Worm (Caenorhabditis elegans) whole organism, L3 larva: Measurements from ENCODE around the gene srt-15.
"Not testable (repeated sequence)": the region's sequence is repeated elsewhere in the genome, so short reads cannot be mapped to it uniquely, and the experiment has no call there.

Experiments
- R02D3.7 ChIP-seq: fragments of 150-350 bp; optimal IDR thresholded peaks from 2 replicates; lab custom pipeline; 2014; ENCODE audit warnings: missing biosample characterization, missing genetic modification characterization
- ZK546.5 ChIP-seq: sonication (generic microtip); optimal IDR thresholded peaks from 2 replicates; lab custom pipeline; 2017; ENCODE audit warnings: missing biosample characterization, missing genetic modification characterization
- aly-2 ChIP-seq: fragments of 150-350 bp; optimal IDR thresholded peaks from 2 replicates; lab custom pipeline; 2014; ENCODE audit warnings: missing biosample characterization, missing genetic modification characterization
- ceh-82 ChIP-seq: fragments of 150-350 bp; optimal IDR thresholded peaks from 2 replicates; lab custom pipeline; 2014; ENCODE audit warnings: missing biosample characterization, missing genetic modification characterization
- egl-27 ChIP-seq: sonication (generic microtip); optimal IDR thresholded peaks from 4 replicates; lab custom pipeline; 2017; ENCODE audit warnings: missing biosample characterization, missing genetic modification reagents, missing genetic modification characterization
- egl-5 ChIP-seq: fragments of 150-350 bp; optimal IDR thresholded peaks from 2 replicates; lab custom pipeline; 2017; ENCODE audit warnings: missing biosample characterization, missing genetic modification reagents, missing genetic modification characterization, inconsistent platforms
- elt-1 ChIP-seq: fragments of 150-350 bp; optimal IDR thresholded peaks from 2 replicates; lab custom pipeline; 2014; ENCODE audit warnings: missing biosample characterization, missing genetic modification characterization
- elt-3 ChIP-seq, 3 experiments: fragments of 150-350 bp in 1 of 3; sonication (generic microtip) in 2 of 3; optimal IDR thresholded peaks; 2 replicates in 2 of 3; 4 replicates in 1 of 3; lab custom pipeline; 2014 to 2017; ENCODE audit warnings: missing biosample characterization in 3 of 3, missing genetic modification characterization in 3 of 3
- fkh-10 ChIP-seq: sonication (generic microtip); optimal IDR thresholded peaks from 2 replicates; lab custom pipeline; 2017; ENCODE audit warnings: missing biosample characterization, missing genetic modification reagents, missing genetic modification characterization
- fkh-2 ChIP-seq: fragments of 150-350 bp; optimal IDR thresholded peaks from 2 replicates; lab custom pipeline; 2014; ENCODE audit warnings: missing biosample characterization, missing genetic modification reagents, missing genetic modification characterization
- fos-1 ChIP-seq: fragments of 150-350 bp; optimal IDR thresholded peaks from 2 replicates; lab custom pipeline; 2014; ENCODE audit warnings: missing biosample characterization, missing genetic modification characterization
- hmg-11 ChIP-seq: sonication (generic microtip); optimal IDR thresholded peaks from 2 replicates; lab custom pipeline; 2016; ENCODE audit warnings: missing genetic modification characterization, missing compliant biosample characterization
- jun-1 ChIP-seq: fragments of 150-350 bp; optimal IDR thresholded peaks from 2 replicates; lab custom pipeline; 2014; ENCODE audit warnings: missing biosample characterization, missing genetic modification reagents, missing genetic modification characterization
- lin-39 ChIP-seq: fragments of 150-350 bp; optimal IDR thresholded peaks from 2 replicates; lab custom pipeline; 2018; ENCODE audit warnings: missing biosample characterization, missing genetic modification reagents, missing genetic modification characterization
- lsy-12 ChIP-seq: sonication (generic microtip); optimal IDR thresholded peaks from 2 replicates; lab custom pipeline; 2016; ENCODE audit warnings: mild to moderate bottlenecking, missing genetic modification characterization, missing compliant biosample characterization
- nfya-1 ChIP-seq: sonication (generic microtip); optimal IDR thresholded peaks from 2 replicates; lab custom pipeline; 2017; ENCODE audit warnings: missing genetic modification characterization, mild to moderate bottlenecking, missing compliant biosample characterization, antibody characterized with exemption, moderate library complexity; ENCODE audit not compliant: insufficient read depth
- nhr-11 ChIP-seq: fragments of 150-350 bp; optimal IDR thresholded peaks from 2 replicates; lab custom pipeline; 2014; ENCODE audit warnings: missing biosample characterization, missing genetic modification characterization
- nhr-237 ChIP-seq: fragments of 150-350 bp; optimal IDR thresholded peaks from 2 replicates; lab custom pipeline; 2014; ENCODE audit warnings: missing biosample characterization, missing genetic modification characterization
- nhr-43 ChIP-seq: sonication (generic microtip); optimal IDR thresholded peaks from 2 replicates; lab custom pipeline; 2016; ENCODE audit warnings: mild to moderate bottlenecking, missing genetic modification characterization, missing compliant biosample characterization; ENCODE audit not compliant: poor library complexity, severe bottlenecking
- nhr-67 ChIP-seq: fragments of 150-350 bp; optimal IDR thresholded peaks from 2 replicates; lab custom pipeline; 2014; ENCODE audit warnings: missing biosample characterization, missing genetic modification characterization
- pha-4 ChIP-seq: fragments of 150-350 bp; optimal IDR thresholded peaks from 2 replicates; lab custom pipeline; 2014; ENCODE audit warnings: missing biosample characterization, missing genetic modification reagents, missing genetic modification characterization
- pqm-1 ChIP-seq: fragments of 150-350 bp; optimal IDR thresholded peaks from 2 replicates; lab custom pipeline; 2017; ENCODE audit warnings: missing biosample characterization, missing genetic modification characterization, inconsistent platforms
- sea-2 ChIP-seq: fragments of 150-350 bp; sonication (generic microtip); optimal IDR thresholded peaks from 4 replicates; lab custom pipeline; 2014; ENCODE audit warnings: missing biosample characterization, missing genetic modification reagents, missing genetic modification characterization
- skn-1 ChIP-seq: fragments of 150-350 bp; optimal IDR thresholded peaks from 2 replicates; lab custom pipeline; 2014; ENCODE audit warnings: missing biosample characterization, missing genetic modification characterization
- snpc-4 ChIP-seq: fragments of 150-350 bp; optimal IDR thresholded peaks from 2 replicates; lab custom pipeline; 2014; ENCODE audit warnings: missing biosample characterization, missing genetic modification characterization
- tbx-2 ChIP-seq: sonication (generic microtip); optimal IDR thresholded peaks from 2 replicates; lab custom pipeline; 2016; ENCODE audit warnings: mild to moderate bottlenecking, missing genetic modification characterization, missing compliant biosample characterization
- unc-39 ChIP-seq: sonication (generic microtip); optimal IDR thresholded peaks from 4 replicates; lab custom pipeline; 2017; ENCODE audit warnings: missing biosample characterization, missing genetic modification characterization
- unc-62 ChIP-seq: fragments of 150-350 bp; sonication (generic microtip); optimal IDR thresholded peaks from 4 replicates; lab custom pipeline; 2014; ENCODE audit warnings: missing biosample characterization, missing genetic modification reagents, missing genetic modification characterization
- zag-1 ChIP-seq: fragments of 150-350 bp; optimal IDR thresholded peaks from 2 replicates; lab custom pipeline; 2014; ENCODE audit warnings: missing biosample characterization, missing genetic modification characterization
- ztf-11 ChIP-seq: fragments of 150-350 bp; optimal IDR thresholded peaks from 2 replicates; lab custom pipeline; 2014; ENCODE audit warnings: missing biosample characterization, missing genetic modification characterization
- ztf-4 ChIP-seq: fragments of 150-350 bp; optimal IDR thresholded peaks from 2 replicates; lab custom pipeline; 2014; ENCODE audit warnings: missing biosample characterization, missing genetic modification characterization

The srt-15 gene

DNA sequence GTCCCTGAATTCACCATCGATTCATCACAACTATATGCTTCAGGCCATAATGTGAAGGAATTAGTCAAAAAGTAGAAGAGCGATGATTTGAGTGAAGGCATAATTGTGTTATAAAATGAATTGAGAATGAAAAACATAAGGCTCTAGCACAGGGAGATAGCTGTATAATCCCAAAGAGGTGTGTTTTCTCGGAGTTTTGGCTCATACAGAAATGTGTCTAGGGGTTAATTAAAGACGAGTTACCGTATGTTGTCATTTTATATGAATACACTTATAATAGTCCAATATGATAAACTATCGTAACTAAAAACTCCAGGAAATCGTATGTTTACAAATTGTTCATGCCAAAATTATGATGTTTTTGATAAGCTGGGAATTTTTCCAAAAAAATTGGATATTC lies 18.8 kb upstream of the srt-15 start, which contains the start of gene srt-5:
TSS of gene srt-5 (minus strand) at position 101 of the 400 bp plus-strand sequence.
- TF ChIP-seq jun-1 (tag; lab: Kevin White, UChicago) = no peak
- no peak for TF ChIP-seq nhr-67
- no peak for TF ChIP-seq fkh-2
- TF ChIP-seq R02D3.7 (tag; lab: Kevin White, UChicago) = no peak
- no peak for TF ChIP-seq ztf-4 (tag; lab: Kevin White, UChicago)
- TF ChIP-seq unc-39 (tag; lab: Kevin White, UChicago) = no peak
- no peak for TF ChIP-seq hmg-11 (tag; lab: Kevin White, UChicago)

- TF ChIP-seq lin-39 (tag; lab: Kevin White, UChicago) (no peak), ztf-11 (tag; lab: Kevin White, UChicago) (no peak), egl-27 (tag; lab: Kevin White, UChicago) (no peak), skn-1 (no peak), elt-1 (tag; lab: Kevin White, UChicago) (no peak), nhr-43 (tag; lab: Kevin White, UChicago) (no peak)
- TF ChIP-seq, all 47 proteins: peak for 0
Measured at ce11 chrV:3071548-3071947, 9.6 kb upstream of the srt-15 start, which contains the start of gene C50H11.13. Gene C50H11.13, minus strand, starts transcription at chrV:3071648.

DNA sequence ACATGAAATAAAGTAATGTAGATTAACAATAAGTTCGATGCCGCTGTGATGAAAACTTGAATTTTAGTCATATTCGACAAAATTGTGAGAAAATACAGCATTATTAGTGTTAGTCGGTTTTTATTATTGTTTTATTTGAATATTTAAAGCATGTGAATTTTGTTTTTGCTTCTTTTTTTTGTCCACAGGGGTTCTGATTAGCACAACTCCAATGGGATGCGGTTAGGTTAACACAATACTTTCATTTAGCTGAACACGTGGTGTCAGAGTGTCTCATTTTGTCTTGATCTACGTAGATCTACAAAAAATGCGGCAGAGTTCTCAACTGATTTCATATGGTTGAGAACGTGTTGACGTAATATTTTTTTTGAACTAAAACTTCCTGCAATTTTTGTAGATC lies 7.1 kb upstream of the srt-15 start, which contains the start of gene str-40:
TSS of gene str-40 (minus strand) at position 101 of the 400 bp plus-strand sequence.
- no peak for TF ChIP-seq elt-1 (tag; lab: Kevin White, UChicago)
- no peak for TF ChIP-seq pqm-1 (tag; lab: Kevin White, UChicago)
- no peak for TF ChIP-seq pha-4 (tag; lab: Kevin White, UChicago)
- TF ChIP-seq nhr-43 (tag; lab: Kevin White, UChicago) = no peak
- no peak for TF ChIP-seq skn-1
- no peak for TF ChIP-seq lsy-12
- no peak for TF ChIP-seq zag-1 (tag; lab: Kevin White, UChicago)
- no peak for TF ChIP-seq nhr-11 (tag; lab: Kevin White, UChicago)
- TF ChIP-seq nhr-237 (tag; lab: Kevin White, UChicago) = no peak
- TF ChIP-seq fkh-10 (GFP tag; lab: Kevin White, UChicago) = no peak
- TF ChIP-seq ceh-82 (tag; lab: Kevin White, UChicago) = no peak
- no peak for TF ChIP-seq tbx-2 (tag; lab: Kevin White, UChicago)
- no peak for TF ChIP-seq egl-5 (tag; lab: Kevin White, UChicago)
- no peak for TF ChIP-seq unc-39 (tag; lab: Kevin White, UChicago)
- TF ChIP-seq nfya-1 = no peak
- TF ChIP-seq sea-2 = no peak
- no peak for TF ChIP-seq unc-62 (GFP tag; lab: Kevin White, UChicago)
- no peak for TF ChIP-seq aly-2
- TF ChIP-seq ZK546.5 = no peak
- TF ChIP-seq fos-1 (tag; lab: Kevin White, UChicago) = no peak

ce11 chrV:3065928-3066327 lies 4.0 kb upstream of the srt-15 start, which contains the start of gene srh-185:
Gene srh-185, plus strand, starts transcription at chrV:3066228.
- TF ChIP-seq ZK546.5 = no peak
- no peak for TF ChIP-seq nhr-67
- TF ChIP-seq elt-3 (tag; optimal IDR thresholded peaks at IDR 0.05; lab: Kevin White, UChicago) = no peak
- TF ChIP-seq zag-1 (tag; lab: Kevin White, UChicago) = no peak

DNA sequence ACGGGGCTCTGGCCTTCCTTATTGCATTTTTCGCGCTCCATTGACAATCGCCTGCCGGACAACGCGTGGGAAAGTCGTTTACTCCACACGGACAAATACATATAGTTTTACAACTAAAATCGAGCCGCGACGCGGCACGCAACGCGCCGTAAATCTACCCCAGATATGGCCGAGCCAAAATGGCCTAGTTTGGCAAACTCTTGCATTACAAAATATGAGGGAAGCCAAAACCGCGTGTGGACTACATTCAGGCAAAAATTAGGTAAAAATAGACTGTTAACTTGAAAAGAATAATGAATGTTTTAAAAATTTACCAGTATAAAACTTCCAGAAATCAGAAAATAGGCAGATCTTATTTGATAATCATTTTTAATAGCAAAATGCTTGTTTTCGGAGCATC lies 2.4 kb upstream of the srt-15 start, which contains the start of gene srt-16:
TSS of gene srt-16 (minus strand) at position 101 of the 400 bp plus-strand sequence.
- not testable (repeated sequence) for TF ChIP-seq nhr-67; unc-39 (tag; lab: Kevin White, UChicago); ztf-4 (tag; lab: Kevin White, UChicago)

ce11 chrV:3058996-3059395 lies 3.0 kb downstream of the srt-15 start, which contains the start of gene str-244:
Gene str-244, minus strand, starts transcription at chrV:3059096.
- no peak for TF ChIP-seq snpc-4 (tag; lab: Kevin White, UChicago)
- no peak for TF ChIP-seq nhr-237 (tag; lab: Kevin White, UChicago)
- no peak for TF ChIP-seq ceh-82 (tag; lab: Kevin White, UChicago)
